Worm (Caenorhabditis elegans) whole organism, midembryonic: Measurements from ENCODE around the gene golg-2.

Experiments
- T22C8.4 ChIP-seq: fragments of 200-800 bp; sonication (Bioruptor generic); IDR thresholded peaks from 2 replicates; pipeline ENCODE4 v1.3.6; 2022; ENCODE audit warnings: missing genetic modification characterization, missing compliant biosample characterization
- cog-1 ChIP-seq: sonication (generic microtip); optimal IDR thresholded peaks from 2 replicates; lab custom pipeline; 2016; ENCODE audit warnings: missing genetic modification characterization, missing compliant biosample characterization
- flt-1 ChIP-seq: fragments of 200-800 bp; sonication (Bioruptor generic); IDR thresholded peaks from 2 replicates; pipeline ENCODE4 v1.3.6; 2022; ENCODE audit warnings: missing genetic modification characterization, missing compliant biosample characterization
- klf-2 ChIP-seq: fragments of 200-800 bp; sonication (Bioruptor generic); conservative IDR thresholded peaks from 2 replicates; pipeline ENCODE4 v1.3.6; 2022; ENCODE audit warnings: missing genetic modification reagents, missing genetic modification characterization, missing compliant biosample characterization
- med-1 ChIP-seq: sonication (generic microtip); optimal IDR thresholded peaks from 2 replicates; lab custom pipeline; 2017; ENCODE audit warnings: missing genetic modification characterization, mild to moderate bottlenecking, missing compliant biosample characterization, antibody characterized with exemption, missing genetic modification reagents; ENCODE audit not compliant: insufficient read depth
- ref-1 ChIP-seq: fragments of 200-800 bp; sonication (Bioruptor generic); conservative IDR thresholded peaks from 2 replicates; pipeline ENCODE4 v1.3.6; 2022; ENCODE audit warnings: missing genetic modification reagents, missing genetic modification characterization, missing compliant biosample characterization
- tab-1 ChIP-seq: fragments of 200-800 bp; sonication (Bioruptor generic); IDR thresholded peaks from 2 replicates; pipeline ENCODE4 v1.3.6; 2022; ENCODE audit warnings: missing genetic modification characterization, missing compliant biosample characterization
- ztf-23 ChIP-seq: fragments of 200-800 bp; sonication (Bioruptor generic); IDR thresholded peaks from 2 replicates; pipeline ENCODE4 v1.3.6; 2022; ENCODE audit warnings: missing genetic modification reagents, missing genetic modification characterization, missing compliant biosample characterization
- ztf-29 ChIP-seq: fragments of 200-800 bp; sonication (Bioruptor generic); IDR thresholded peaks from 2 replicates; pipeline ENCODE4 v1.3.6; 2022; ENCODE audit warnings: missing genetic modification reagents, missing genetic modification characterization, missing compliant biosample characterization

The golg-2 gene

DNA sequence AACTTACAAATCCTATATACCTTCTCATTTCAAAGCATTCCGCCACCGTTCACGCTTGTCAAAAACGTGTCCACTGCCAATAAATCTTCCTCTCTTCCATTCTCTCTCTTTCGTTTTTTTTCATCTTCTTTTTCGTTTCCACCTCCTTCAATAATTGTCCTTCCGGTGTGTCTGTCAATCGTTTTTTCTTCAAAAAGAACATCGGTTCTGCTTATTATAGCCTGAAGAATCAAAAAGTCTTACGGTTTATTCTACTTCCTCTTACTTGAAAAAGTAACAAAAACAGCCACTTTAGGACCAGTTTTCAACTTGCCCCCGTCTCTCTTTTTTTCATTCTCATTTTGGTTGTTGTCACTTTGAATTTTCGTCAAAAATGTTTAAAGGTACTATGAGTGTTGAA, 9.4 kb upstream of the golg-2 start:
- TF ChIP-seq ref-1 (GFP tag; lab: Robert Waterston, UW) (no peak), med-1 (GFP tag; lab: Kevin White, UChicago) (no peak), ztf-23 (GFP tag; lab: Robert Waterston, UW) (no peak), klf-2 (GFP tag; lab: Robert Waterston, UW) (no peak), flt-1 (GFP tag; lab: Robert Waterston, UW) (no peak), ztf-29 (GFP tag; lab: Robert Waterston, UW) (no peak), tab-1 (GFP tag; lab: Robert Waterston, UW) (no peak), T22C8.4 (no peak)

DNA sequence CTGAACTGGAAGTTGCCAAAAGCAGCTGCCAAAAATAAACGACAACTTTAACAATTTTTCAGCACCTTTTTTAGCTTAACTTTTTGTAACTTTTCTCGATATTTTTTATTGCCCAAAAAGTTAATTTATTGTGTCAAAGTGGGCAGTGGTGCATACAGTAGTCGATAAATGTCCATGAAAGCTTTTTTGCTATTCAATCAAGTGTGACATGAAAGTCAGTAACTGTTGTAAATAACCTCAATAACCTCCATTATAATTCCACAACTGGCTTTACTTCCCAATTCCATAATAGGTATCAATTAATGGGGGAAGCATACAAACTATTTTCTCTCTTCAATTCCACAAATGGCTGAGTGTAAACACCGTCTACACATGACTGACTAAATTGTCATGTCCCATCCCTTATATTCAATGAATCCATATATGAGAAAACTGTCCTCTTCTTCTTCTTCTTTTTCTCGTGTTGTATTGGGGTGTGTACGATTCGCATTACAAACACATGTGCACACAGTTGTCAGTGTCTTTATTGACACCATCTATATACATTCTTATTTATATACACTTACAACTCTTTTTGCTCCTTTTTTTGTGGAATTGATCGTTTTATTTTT, 8.4 kb upstream of the golg-2 start:
- TF ChIP-seq flt-1 (GFP tag; lab: Robert Waterston, UW) = no peak
- TF ChIP-seq ref-1 (GFP tag; lab: Robert Waterston, UW) = no peak
- TF ChIP-seq cog-1 (tag; lab: Kevin White, UChicago) = no peak
- TF ChIP-seq ztf-29 (GFP tag; lab: Robert Waterston, UW) = no peak
- TF ChIP-seq ztf-23 (GFP tag; lab: Robert Waterston, UW) = no peak
- TF ChIP-seq tab-1 (GFP tag; lab: Robert Waterston, UW) = no peak
- TF ChIP-seq med-1 (GFP tag; lab: Kevin White, UChicago) = no peak
- no peak for TF ChIP-seq klf-2 (GFP tag; lab: Robert Waterston, UW)
- TF ChIP-seq T22C8.4 = no peak

DNA sequence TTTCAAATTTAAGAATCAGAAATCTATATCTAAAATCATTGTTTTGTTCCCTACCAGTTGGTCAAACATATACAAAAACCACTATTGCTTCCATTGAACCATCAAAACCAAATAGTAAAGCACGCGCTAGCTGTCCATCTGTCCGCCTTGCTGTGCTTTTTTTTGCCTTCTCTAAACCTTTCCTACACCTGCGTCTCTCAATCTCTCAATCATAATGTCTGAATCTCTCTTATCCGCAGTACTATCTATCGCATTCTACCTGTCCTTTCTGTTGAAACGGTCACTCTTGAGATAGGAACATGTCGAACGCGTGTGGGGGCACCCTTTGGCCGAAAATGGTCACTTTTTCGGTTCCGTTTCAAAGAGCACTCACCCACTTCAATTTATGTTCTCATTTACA, 7.4 kb upstream of the golg-2 start:
- TF ChIP-seq flt-1 (GFP tag; lab: Robert Waterston, UW) (no peak), cog-1 (tag; lab: Kevin White, UChicago) (peak; percentile 7)

DNA sequence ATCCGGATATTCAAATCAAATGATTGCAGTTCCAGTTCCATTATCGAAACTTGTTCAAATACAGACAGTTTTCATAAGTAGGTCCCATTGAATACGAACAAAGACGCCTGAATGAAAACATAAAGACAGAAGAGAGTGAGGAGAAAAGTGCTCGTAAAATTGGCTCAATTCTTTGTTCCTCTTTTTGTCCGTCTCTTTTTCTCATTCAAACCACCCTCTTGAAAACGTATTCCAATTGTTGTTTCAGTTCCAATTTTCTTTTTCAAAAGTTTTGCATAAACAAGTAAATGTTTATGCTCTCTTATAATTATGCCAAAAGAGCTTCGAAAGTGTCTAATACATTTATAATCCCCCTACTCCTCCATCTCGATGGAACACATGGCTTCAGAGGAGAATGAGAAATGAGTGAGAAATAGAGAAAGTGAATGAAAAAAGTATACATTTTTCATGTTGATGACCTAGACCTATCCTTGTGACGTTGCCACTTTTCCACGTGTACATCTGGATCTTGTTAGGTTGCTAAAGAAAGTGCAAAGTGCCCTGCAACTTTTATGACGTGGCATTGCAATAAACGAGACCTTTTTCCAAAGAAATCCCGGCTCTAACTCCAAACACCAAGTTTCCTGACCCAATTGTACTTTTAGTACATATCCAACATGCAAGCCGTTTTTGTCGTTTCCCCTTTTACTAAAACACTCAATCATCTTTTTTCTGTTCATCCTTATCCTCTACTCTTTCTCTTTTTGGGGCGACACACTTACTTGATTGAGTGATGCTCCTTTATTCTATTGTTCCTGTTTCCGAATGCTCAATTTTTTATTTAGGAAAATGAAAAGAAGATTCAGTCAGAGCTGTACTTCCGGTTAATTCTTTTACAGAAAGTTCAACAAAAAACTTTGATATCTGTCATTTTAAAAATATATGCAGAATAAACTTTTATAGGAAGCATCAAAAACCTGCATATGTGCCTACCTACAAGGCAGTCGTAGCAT, 6.6 kb upstream of the golg-2 start:
- TF ChIP-seq flt-1 (GFP tag; lab: Robert Waterston, UW) (no peak), med-1 (GFP tag; lab: Kevin White, UChicago) (no peak), cog-1 (tag; lab: Kevin White, UChicago) (no peak), ztf-23 (GFP tag; lab: Robert Waterston, UW) (no peak), ref-1 (GFP tag; lab: Robert Waterston, UW) (no peak)

DNA sequence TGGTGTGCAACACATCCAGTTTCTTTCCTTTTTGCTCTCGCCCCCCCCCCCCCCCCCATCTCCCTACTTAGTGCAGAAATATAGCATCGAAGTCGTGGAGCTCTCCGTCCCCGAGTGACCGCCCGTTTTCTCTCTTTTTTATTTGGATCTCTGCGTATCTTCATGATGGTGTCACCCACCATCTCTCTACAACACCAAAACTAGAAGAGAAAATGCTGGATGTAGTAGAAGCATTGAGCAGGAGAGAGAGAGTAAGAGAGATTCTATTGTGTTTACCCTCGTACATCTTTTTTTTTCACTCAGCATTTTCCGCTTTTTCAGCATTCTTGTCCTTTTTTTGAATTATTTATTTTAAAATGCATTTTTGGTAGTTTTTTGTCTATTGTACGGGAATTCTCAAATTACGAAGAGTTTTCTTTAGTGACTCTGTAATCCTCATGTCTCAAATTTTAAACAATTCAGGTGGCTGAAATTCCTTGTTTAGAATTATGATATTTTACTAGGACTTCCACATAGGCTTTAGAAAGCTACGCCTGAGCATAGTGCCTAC, 2.6 kb upstream of the golg-2 start:
- TF ChIP-seq ztf-23 (GFP tag; lab: Robert Waterston, UW) = no peak
- TF ChIP-seq klf-2 (GFP tag; lab: Robert Waterston, UW) = no peak
- no peak for TF ChIP-seq T22C8.4
- no peak for TF ChIP-seq ref-1 (GFP tag; lab: Robert Waterston, UW)

DNA sequence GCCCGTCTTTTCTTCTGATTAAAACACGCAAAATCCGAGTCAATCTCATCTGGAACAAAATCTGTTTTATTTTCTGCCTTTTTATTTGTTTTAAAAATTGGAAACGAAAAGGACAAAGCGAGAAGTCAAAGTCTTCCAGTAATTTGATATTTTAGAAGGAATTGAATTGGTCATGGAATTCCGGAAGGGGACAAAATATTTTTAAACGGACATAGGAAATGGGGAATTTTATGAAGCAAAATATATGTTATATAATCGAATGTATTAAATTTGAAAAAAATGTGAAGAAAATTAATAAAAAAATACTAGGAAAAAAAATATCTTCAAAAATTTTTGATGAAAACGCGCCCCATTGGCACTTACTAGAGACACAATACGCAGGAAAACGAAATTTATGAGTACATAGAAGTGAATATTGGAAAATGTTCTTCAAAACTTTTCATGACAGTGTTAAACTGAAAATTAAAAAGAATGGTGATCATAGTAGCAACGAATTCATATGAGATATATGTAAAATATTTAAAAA, 803 bp upstream of the golg-2 start, which contains the start of gene F33G12.7:
Gene F33G12.7 (minus strand): TSS at position 51 of the 526 bp plus-strand sequence.
- TF ChIP-seq tab-1 (GFP tag; lab: Robert Waterston, UW) = no peak

DNA sequence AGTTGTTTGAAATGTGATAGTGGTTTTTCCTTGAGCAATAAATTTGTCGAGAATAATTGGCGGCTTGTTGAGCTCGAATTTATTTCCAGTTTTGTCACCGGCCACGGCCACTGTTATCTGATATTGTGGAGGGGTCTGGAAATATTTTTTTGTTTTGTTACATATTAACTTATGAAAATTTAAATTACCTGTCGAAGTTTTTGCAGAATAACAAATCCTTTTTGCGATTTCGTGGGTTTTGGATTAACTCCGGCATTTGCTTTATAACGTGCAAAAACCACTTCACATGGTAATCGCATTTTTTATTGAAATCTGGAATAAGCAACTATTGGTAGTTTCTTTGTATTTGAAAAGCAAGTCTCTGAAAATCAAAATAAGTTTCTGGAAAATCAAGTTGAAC, 3.8 kb downstream of the golg-2 start, which contains the start of gene lrr-1:
Gene lrr-1 (minus strand): TSS at position 312 of the 400 bp plus-strand sequence.
- no peak for TF ChIP-seq cog-1 (tag; lab: Kevin White, UChicago)
- no peak for TF ChIP-seq med-1 (GFP tag; lab: Kevin White, UChicago)
- no peak for TF ChIP-seq ref-1 (GFP tag; lab: Robert Waterston, UW)
- TF ChIP-seq klf-2 (GFP tag; lab: Robert Waterston, UW) = no peak
- no peak for TF ChIP-seq tab-1 (GFP tag; lab: Robert Waterston, UW)
- no peak for TF ChIP-seq flt-1 (GFP tag; lab: Robert Waterston, UW)
- no peak for TF ChIP-seq T22C8.4
- no peak for TF ChIP-seq ztf-23 (GFP tag; lab: Robert Waterston, UW)
- no peak for TF ChIP-seq ztf-29 (GFP tag; lab: Robert Waterston, UW)

DNA sequence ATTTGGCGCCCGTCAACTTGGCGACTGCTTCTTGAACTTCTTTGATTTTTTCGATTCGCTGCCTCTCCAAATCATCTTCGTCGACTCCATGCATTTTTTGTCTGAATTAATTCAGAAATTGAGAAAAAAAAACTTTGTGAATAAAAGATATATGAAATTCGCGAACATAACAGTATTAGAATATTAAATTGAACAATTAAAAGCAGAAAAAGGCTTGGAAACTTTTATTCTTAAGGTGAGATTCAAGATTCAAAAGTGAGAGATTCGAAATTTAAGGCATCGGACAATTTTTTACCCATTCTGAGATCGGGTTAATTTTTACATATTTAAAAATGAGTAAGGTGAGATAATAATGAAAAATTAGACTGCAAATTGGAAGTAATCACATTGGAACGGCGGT, 6.0 kb downstream of the golg-2 start, which contains the start of gene F33G12.3:
Gene F33G12.3 (minus strand): TSS at position 101 of the 400 bp plus-strand sequence.
- TF ChIP-seq T22C8.4 (no peak), ref-1 (GFP tag; lab: Robert Waterston, UW) (no peak)

DNA sequence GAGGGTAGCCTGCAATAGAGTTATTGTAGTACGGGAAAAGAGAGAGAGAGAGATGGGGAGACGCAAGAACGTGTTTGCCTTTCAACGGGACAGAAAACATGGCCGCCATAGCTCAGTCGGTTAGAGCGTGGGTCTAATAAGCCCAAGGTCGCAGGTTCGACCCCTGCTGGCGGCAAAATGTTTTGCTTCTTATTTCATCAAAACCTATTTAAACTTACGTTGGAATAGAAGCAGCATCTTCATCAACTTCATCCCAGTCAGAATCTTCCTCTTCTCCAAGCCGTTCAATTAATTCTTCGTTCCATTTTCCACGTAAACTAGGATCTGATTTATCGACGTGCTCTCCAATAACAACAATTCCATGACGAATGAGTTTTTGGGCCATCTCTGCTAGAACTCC, 7.2 kb downstream of the golg-2 start:
- peak; percentile 93 for TF ChIP-seq ref-1 (GFP tag; lab: Robert Waterston, UW)
- TF ChIP-seq flt-1 (GFP tag; lab: Robert Waterston, UW) = peak; percentile 97
- TF ChIP-seq T22C8.4 = peak; percentile 95
- peak; percentile 93 for TF ChIP-seq ztf-23 (GFP tag; lab: Robert Waterston, UW)
- TF ChIP-seq med-1 (GFP tag; lab: Kevin White, UChicago) = peak; percentile 74
- TF ChIP-seq ztf-29 (GFP tag; lab: Robert Waterston, UW) = peak; percentile 99
- peak; percentile 97 for TF ChIP-seq tab-1 (GFP tag; lab: Robert Waterston, UW)
- peak; percentile 95 for TF ChIP-seq cog-1 (tag; lab: Kevin White, UChicago)
- peak; percentile 89 for TF ChIP-seq klf-2 (GFP tag; lab: Robert Waterston, UW)
